Fruit fly (Drosophila melanogaster): ENCODE results near the gene Art6.

The Art6 gene

dm6 chr3R:13986648-13987047, 41.0 kb upstream of the Art6 start (continued):
- TF ChIP-seq Sox100B (GFP tag; optimal IDR thresholded peaks at IDR 0.05) (peak; percentile 47), BEAF-32 (GFP tag; optimal IDR thresholded peaks at IDR 0.05) (no peak), CG10366 (GFP tag; IDR thresholded peaks at IDR 0.05) (no peak), E2f2 (GFP tag; IDR thresholded peaks at IDR 0.05) (no peak), sim (GFP tag; IDR thresholded peaks at IDR 0.05) (no peak), CG10543 (GFP tag; optimal IDR thresholded peaks at IDR 0.05) (no peak), YL-1 (GFP tag; optimal IDR thresholded peaks at IDR 0.05) (no peak), bsh (GFP tag; optimal IDR thresholded peaks at IDR 0.05) (no peak), otp (GFP tag; IDR thresholded peaks at IDR 0.05) (no peak), gro (GFP tag; optimal IDR thresholded peaks at IDR 0.05) (no peak), CG1792 (GFP tag; optimal IDR thresholded peaks at IDR 0.05) (no peak), Mad (GFP tag; optimal IDR thresholded peaks at IDR 0.05) (no peak), NC2β (GFP tag; optimal IDR thresholded peaks at IDR 0.05) (no peak), usp (GFP tag; optimal IDR thresholded peaks at IDR 0.05) (no peak), grn (GFP tag; optimal IDR thresholded peaks at IDR 0.05) (no peak), Lim3 (GFP tag; IDR thresholded peaks at IDR 0.05) (no peak), CG3838 (GFP tag; optimal IDR thresholded peaks at IDR 0.05) (no peak), danr (GFP tag; IDR thresholded peaks at IDR 0.05) (no peak), TFAM (GFP tag; optimal IDR thresholded peaks at IDR 0.05) (no peak), CG16815 (GFP tag; optimal IDR thresholded peaks at IDR 0.05) (no peak), CG32772 (GFP tag; IDR thresholded peaks at IDR 0.05) (no peak), CG31365 (tag; optimal IDR thresholded peaks at IDR 0.05) (no peak), CG13775 (GFP tag; optimal IDR thresholded peaks at IDR 0.05) (no peak), fd102C (GFP tag; optimal IDR thresholded peaks at IDR 0.05) (no peak), CG1832 (GFP tag; optimal IDR thresholded peaks at IDR 0.05) (no peak), CG3065 (GFP tag; optimal IDR thresholded peaks at IDR 0.05) (no peak), ase (GFP tag; IDR thresholded peaks at IDR 0.05) (no peak), en (GFP tag; optimal IDR thresholded peaks at IDR 0.05) (no peak), CG2116 (GFP tag; optimal IDR thresholded peaks at IDR 0.05) (no peak), lbe (GFP tag; optimal IDR thresholded peaks at IDR 0.05) (no peak), run (tag; optimal IDR thresholded peaks at IDR 0.05) (no peak), rib (GFP tag; IDR thresholded peaks at IDR 0.05) (no peak), CG30431 (GFP tag; optimal IDR thresholded peaks at IDR 0.05) (no peak), Side (GFP tag; optimal IDR thresholded peaks at IDR 0.05) (no peak), CG7963 (GFP tag; IDR thresholded peaks at IDR 0.05; ENCODE audit: partially characterized antibody) (no peak), dysf (GFP tag; IDR thresholded peaks at IDR 0.05) (no peak), CG14441 (GFP tag; IDR thresholded peaks at IDR 0.05) (no peak), HmgZ (tag; optimal IDR thresholded peaks at IDR 0.05) (no peak), CG11723 (GFP tag; optimal IDR thresholded peaks at IDR 0.05) (no peak), CG12104 (GFP tag; optimal IDR thresholded peaks at IDR 0.05) (no peak), pan (optimal IDR thresholded peaks at IDR 0.05) (no peak), pan (GFP tag; optimal IDR thresholded peaks at IDR 0.05 in 1 of 2, IDR thresholded peaks at IDR 0.05 in 1 of 2) (no peak), NFAT (GFP tag; IDR thresholded peaks at IDR 0.05) (no peak), B-H2 (GFP tag; optimal IDR thresholded peaks at IDR 0.05) (no peak), CG31224 (GFP tag; IDR thresholded peaks at IDR 0.05) (no peak), CG18599 (GFP tag; optimal IDR thresholded peaks at IDR 0.05) (no peak), CG4854 (GFP tag; optimal IDR thresholded peaks at IDR 0.05) (no peak), CG18619 (GFP tag; optimal IDR thresholded peaks at IDR 0.05) (no peak), CG7928 (GFP tag; optimal IDR thresholded peaks at IDR 0.05) (no peak), gfzf (GFP tag; optimal IDR thresholded peaks at IDR 0.05) (no peak), schlank (tag; optimal IDR thresholded peaks at IDR 0.05) (no peak), Max (GFP tag; optimal IDR thresholded peaks at IDR 0.05) (no peak), zfh2 (GFP tag; optimal IDR thresholded peaks at IDR 0.05) (no peak)
